Worm (Caenorhabditis elegans): ENCODE results near the gene F34H10.4.

The F34H10.4 gene

DNA sequence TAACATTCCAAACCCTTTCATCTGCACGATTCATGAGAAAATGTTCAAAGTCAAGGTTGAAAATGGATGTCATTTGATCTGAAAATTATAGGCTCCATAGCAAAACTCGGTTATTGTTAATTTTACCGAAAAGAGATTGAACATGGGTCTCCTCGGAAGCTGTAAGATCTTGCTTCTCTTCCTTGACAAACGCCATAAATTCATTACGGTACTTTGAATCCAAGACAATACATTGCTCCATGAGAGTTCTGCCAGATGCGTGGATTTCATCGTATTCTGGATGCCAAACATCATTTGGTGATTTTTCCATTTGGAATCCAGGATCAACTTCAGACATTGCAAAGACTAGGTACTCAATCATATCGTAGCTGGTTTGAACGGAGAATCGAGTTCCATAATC lies 17.6 kb downstream of the F34H10.4 start:
- TF ChIP-seq dmd-4 (tag; optimal IDR thresholded peaks at IDR 0.05) = no peak
- TF ChIP-seq nhr-10 (tag; optimal IDR thresholded peaks at IDR 0.05) = no peak
- TF ChIP-seq elt-1 (tag; optimal IDR thresholded peaks at IDR 0.05) = no peak
- no peak for TF ChIP-seq nhr-12 (tag; optimal IDR thresholded peaks at IDR 0.05)
- no peak for TF ChIP-seq nhr-25 (tag; optimal IDR thresholded peaks at IDR 0.05)
- no peak for TF ChIP-seq gmeb-1 (tag; optimal IDR thresholded peaks at IDR 0.05)
- no peak for TF ChIP-seq Y55F3AM.14 (GFP tag; optimal IDR thresholded peaks at IDR 0.05)
- no peak for TF ChIP-seq ceh-82 (tag; optimal IDR thresholded peaks at IDR 0.05)
- TF ChIP-seq R02D3.7 (tag; optimal IDR thresholded peaks at IDR 0.05) = no peak
- no peak for TF ChIP-seq ztf-1 (GFP tag; conservative IDR thresholded peaks at IDR 0.05)
- no peak for TF ChIP-seq nhr-23 (tag; optimal IDR thresholded peaks at IDR 0.05)
- no peak for TF ChIP-seq unc-55 (GFP tag; optimal IDR thresholded peaks at IDR 0.05)
- no peak for TF ChIP-seq mab-5 (tag; optimal IDR thresholded peaks at IDR 0.05)
- TF ChIP-seq blmp-1 (tag; optimal IDR thresholded peaks at IDR 0.05; ENCODE audit: insufficient read depth) = no peak

DNA sequence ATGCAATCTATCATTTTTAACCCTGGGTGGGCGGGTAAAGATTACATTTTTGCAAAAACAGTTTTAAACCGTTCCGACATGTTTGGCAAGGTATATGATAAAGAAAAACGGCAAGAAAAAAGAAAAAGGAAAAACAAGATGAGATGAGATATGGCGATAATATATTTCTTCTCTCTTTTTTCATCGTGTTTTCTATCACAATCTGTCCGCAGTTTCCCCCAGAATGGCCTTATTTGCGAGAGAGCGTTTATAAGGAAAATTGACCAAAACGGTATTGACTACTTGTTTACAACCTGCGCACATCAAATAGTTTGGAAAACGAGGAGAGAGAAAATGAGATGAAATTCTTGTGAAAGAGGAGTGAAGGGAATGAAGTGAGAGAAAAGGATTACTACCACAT lies 19.1 kb downstream of the F34H10.4 start:
- TF ChIP-seq sem-4 (tag; optimal IDR thresholded peaks at IDR 0.05) (no peak), nhr-11 (tag; optimal IDR thresholded peaks at IDR 0.05) (no peak), F13H6.1 (tag; optimal IDR thresholded peaks at IDR 0.05) (peak; percentile 7), mab-5 (tag; optimal IDR thresholded peaks at IDR 0.05) (no peak), mdl-1 (tag; optimal IDR thresholded peaks at IDR 0.05) (peak in 1 of 2 experiments; percentile 3), skn-1 (tag; optimal IDR thresholded peaks at IDR 0.05) (no peak), nhr-10 (tag; optimal IDR thresholded peaks at IDR 0.05) (no peak), dmd-4 (tag; optimal IDR thresholded peaks at IDR 0.05) (no peak), ama-1 (optimal IDR thresholded peaks at IDR 0.05) (no peak), ceh-82 (tag; optimal IDR thresholded peaks at IDR 0.05) (no peak), C34F6.9 (tag; optimal IDR thresholded peaks at IDR 0.05) (peak; percentile 41), lsy-2 (tag; optimal IDR thresholded peaks at IDR 0.05) (peak in 1 of 2 experiments; percentile 33), nhr-23 (tag; optimal IDR thresholded peaks at IDR 0.05) (no peak), unc-55 (GFP tag; optimal IDR thresholded peaks at IDR 0.05) (no peak), sma-9 (GFP tag; optimal IDR thresholded peaks at IDR 0.05) (peak; percentile 19), sma-9 (tag; optimal IDR thresholded peaks at IDR 0.05) (no peak), zag-1 (tag; optimal IDR thresholded peaks at IDR 0.05) (no peak), lin-11 (tag; optimal IDR thresholded peaks at IDR 0.05) (no peak), blmp-1 (tag; optimal IDR thresholded peaks at IDR 0.05; ENCODE audit: insufficient read depth) (peak; percentile 75), nhr-25 (tag; optimal IDR thresholded peaks at IDR 0.05) (peak; percentile 82), lin-39 (tag; optimal IDR thresholded peaks at IDR 0.05) (no peak), nhr-6 (tag; optimal IDR thresholded peaks at IDR 0.05) (peak; percentile 61), Y55F3AM.14 (GFP tag; optimal IDR thresholded peaks at IDR 0.05) (no peak), nhr-12 (tag; optimal IDR thresholded peaks at IDR 0.05) (no peak), lin-13 (GFP tag; optimal IDR thresholded peaks at IDR 0.05) (peak; percentile 8), mbf-1 (tag; optimal IDR thresholded peaks at IDR 0.05) (no peak), nhr-21 (tag; optimal IDR thresholded peaks at IDR 0.05) (peak; percentile 50), unc-62 (GFP tag; optimal IDR thresholded peaks at IDR 0.05) (no peak), ztf-11 (tag; optimal IDR thresholded peaks at IDR 0.05) (no peak), nhr-237 (tag; optimal IDR thresholded peaks at IDR 0.05) (no peak), ZK546.5 (tag; optimal IDR thresholded peaks at IDR 0.05) (no peak), unc-39 (tag; optimal IDR thresholded peaks at IDR 0.05) (no peak), egl-27 (tag; optimal IDR thresholded peaks at IDR 0.05) (peak; percentile 4), elt-1 (tag; optimal IDR thresholded peaks at IDR 0.05) (no peak), sma-3 (GFP tag; optimal IDR thresholded peaks at IDR 0.05) (peak; percentile 59), fos-1 (tag; optimal IDR thresholded peaks at IDR 0.05) (peak; percentile 40), nhr-77 (tag; optimal IDR thresholded peaks at IDR 0.05) (no peak), nhr-129 (tag; optimal IDR thresholded peaks at IDR 0.05) (peak; percentile 50), elt-3 (tag; optimal IDR thresholded peaks at IDR 0.05) (no peak), ztf-1 (GFP tag; conservative IDR thresholded peaks at IDR 0.05) (no peak), gmeb-1 (tag; optimal IDR thresholded peaks at IDR 0.05) (no peak), R02D3.7 (tag; optimal IDR thresholded peaks at IDR 0.05) (no peak), peb-1 (tag; optimal IDR thresholded peaks at IDR 0.05) (no peak), ztf-4 (tag; optimal IDR thresholded peaks at IDR 0.05) (peak; percentile 24), crh-2 (tag; optimal IDR thresholded peaks at IDR 0.05) (peak; percentile 42), snpc-4 (tag; optimal IDR thresholded peaks at IDR 0.05) (no peak), aly-2 (tag; optimal IDR thresholded peaks at IDR 0.05) (no peak), alr-1 (tag; optimal IDR thresholded peaks at IDR 0.05) (no peak), ceh-16 (tag; optimal IDR thresholded peaks at IDR 0.05) (peak; percentile 86)

All from whole organism, L2 larva.